Worm (Caenorhabditis elegans) whole organism, midembryonic: ENCODE measurements around the gene srh-52.

Experiments
- T22C8.4 ChIP-seq: fragments of 200-800 bp; sonication (Bioruptor generic); IDR thresholded peaks from 2 replicates; pipeline ENCODE4 v1.3.6; 2022; ENCODE audit warnings: missing genetic modification characterization, missing compliant biosample characterization
- cog-1 ChIP-seq: sonication (generic microtip); optimal IDR thresholded peaks from 2 replicates; lab custom pipeline; 2016; ENCODE audit warnings: missing genetic modification characterization, missing compliant biosample characterization
- flt-1 ChIP-seq: fragments of 200-800 bp; sonication (Bioruptor generic); IDR thresholded peaks from 2 replicates; pipeline ENCODE4 v1.3.6; 2022; ENCODE audit warnings: missing genetic modification characterization, missing compliant biosample characterization
- klf-2 ChIP-seq: fragments of 200-800 bp; sonication (Bioruptor generic); conservative IDR thresholded peaks from 2 replicates; pipeline ENCODE4 v1.3.6; 2022; ENCODE audit warnings: missing genetic modification reagents, missing genetic modification characterization, missing compliant biosample characterization
- med-1 ChIP-seq: sonication (generic microtip); optimal IDR thresholded peaks from 2 replicates; lab custom pipeline; 2017; ENCODE audit warnings: missing genetic modification characterization, mild to moderate bottlenecking, missing compliant biosample characterization, antibody characterized with exemption, missing genetic modification reagents; ENCODE audit not compliant: insufficient read depth
- ref-1 ChIP-seq: fragments of 200-800 bp; sonication (Bioruptor generic); conservative IDR thresholded peaks from 2 replicates; pipeline ENCODE4 v1.3.6; 2022; ENCODE audit warnings: missing genetic modification reagents, missing genetic modification characterization, missing compliant biosample characterization
- tab-1 ChIP-seq: fragments of 200-800 bp; sonication (Bioruptor generic); IDR thresholded peaks from 2 replicates; pipeline ENCODE4 v1.3.6; 2022; ENCODE audit warnings: missing genetic modification characterization, missing compliant biosample characterization
- ztf-23 ChIP-seq: fragments of 200-800 bp; sonication (Bioruptor generic); IDR thresholded peaks from 2 replicates; pipeline ENCODE4 v1.3.6; 2022; ENCODE audit warnings: missing genetic modification reagents, missing genetic modification characterization, missing compliant biosample characterization
- ztf-29 ChIP-seq: fragments of 200-800 bp; sonication (Bioruptor generic); IDR thresholded peaks from 2 replicates; pipeline ENCODE4 v1.3.6; 2022; ENCODE audit warnings: missing genetic modification reagents, missing genetic modification characterization, missing compliant biosample characterization

DNA sequence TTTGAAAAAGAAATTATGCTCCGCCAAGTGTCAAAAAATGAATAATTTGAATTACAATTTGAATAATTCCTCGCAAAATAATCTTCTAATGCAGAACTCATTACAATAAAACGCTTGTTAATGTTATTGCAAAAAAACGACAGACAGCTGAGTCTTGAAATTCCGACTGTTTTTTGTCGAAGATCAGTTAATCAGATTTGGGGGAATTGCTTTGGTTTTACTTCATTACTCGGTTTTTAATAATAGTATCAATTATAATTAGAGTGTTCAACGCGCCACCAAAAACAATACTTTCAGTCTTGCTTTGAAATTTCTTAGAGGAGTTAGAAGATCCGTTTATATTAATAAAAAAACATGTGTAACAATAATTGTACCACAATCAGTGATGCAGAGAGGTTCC is 1.8 kb upstream of the srh-52 start, which contains the start of gene srh-122:
- TF ChIP-seq tab-1 (GFP tag; lab: Robert Waterston, UW) (no peak), med-1 (GFP tag; lab: Kevin White, UChicago) (no peak), T22C8.4 (GFP tag; lab: Robert Waterston, UW) (no peak), klf-2 (GFP tag; lab: Robert Waterston, UW) (no peak), ref-1 (GFP tag; lab: Robert Waterston, UW) (no peak), flt-1 (GFP tag; lab: Robert Waterston, UW) (no peak), cog-1 (no peak), ztf-29 (GFP tag; lab: Robert Waterston, UW) (no peak), ztf-23 (no peak)
